Worm (Caenorhabditis elegans): ENCODE measurements around the gene F18A12.7.

ce11 chrII:3440641-3440926, 26.3 kb upstream of the F18A12.7 start, which contains the start of gene C16C8.17:
- no peak for TF ChIP-seq nhr-11 (tag; optimal IDR thresholded peaks at IDR 0.05)
- no peak for TF ChIP-seq tlp-1 (tag; optimal IDR thresholded peaks at IDR 0.05)
- TF ChIP-seq hlh-17 (GFP tag; optimal IDR thresholded peaks at IDR 0.05; ENCODE audit: borderline replicate concordance) = no peak
